Worm (Caenorhabditis elegans): Measurements from ENCODE around the gene ndub-5.

DNA sequence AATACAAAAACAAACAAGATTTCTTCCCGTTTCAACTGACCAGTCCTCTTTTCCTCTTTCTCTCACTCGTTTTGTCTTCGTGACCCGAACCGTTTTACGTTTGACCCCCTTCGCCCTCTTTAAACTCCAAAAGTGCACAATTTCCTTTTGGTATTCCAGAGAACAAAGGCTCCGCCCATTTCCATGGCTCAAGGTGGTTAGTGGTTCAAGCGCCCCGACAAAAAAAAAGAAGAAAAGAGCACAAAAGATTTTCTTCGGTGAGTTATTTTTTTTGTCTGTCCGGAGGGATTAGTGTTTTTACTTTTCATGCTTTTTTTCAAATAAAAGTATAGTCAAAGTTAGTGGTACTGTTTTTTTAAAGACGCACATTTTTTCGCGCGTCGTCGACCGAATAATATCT lies 16.4 kb upstream of the ndub-5 start, which contains the start of gene osta-2:
- no peak for TF ChIP-seq B0261.1 (tag; optimal IDR thresholded peaks at IDR 0.05)
- TF ChIP-seq atf-7 (tag; optimal IDR thresholded peaks at IDR 0.05) = no peak
- TF ChIP-seq mcd-1 (GFP tag; IDR thresholded peaks at IDR 0.05) = no peak
- TF ChIP-seq F52B5.7 (tag; optimal IDR thresholded peaks at IDR 0.05) = no peak
- TF ChIP-seq sptf-2 (GFP tag; optimal IDR thresholded peaks at IDR 0.05) = no peak
- TF ChIP-seq nhr-80 (tag; optimal IDR thresholded peaks at IDR 0.05) = no peak
- TF ChIP-seq ama-1 (optimal IDR thresholded peaks at IDR 0.05) = no peak
- no peak for TF ChIP-seq ama-1 (GFP tag; optimal IDR thresholded peaks at IDR 0.05)
- no peak for TF ChIP-seq F49E8.2 (tag; optimal IDR thresholded peaks at IDR 0.05; ENCODE audit: insufficient read depth)
- no peak for TF ChIP-seq ets-4 (GFP tag; optimal IDR thresholded peaks at IDR 0.05)
- TF ChIP-seq zim-3 (tag; optimal IDR thresholded peaks at IDR 0.05) = no peak

Data from whole organism, young adult.